Worm (Caenorhabditis elegans) whole organism, L1 larva: ENCODE results near the gene hcp-3.
A peak's percentile ranks its signal among the peaks of the same experiment; 100 is the strongest.

Experiments used
- C16A3.4 ChIP-seq: fragments of 150-350 bp; optimal IDR thresholded peaks from 2 replicates; lab custom pipeline; 2014; ENCODE audit warnings: missing biosample characterization, missing genetic modification characterization
- C34B4.2 ChIP-seq: sonication (generic microtip); optimal IDR thresholded peaks from 2 replicates; lab custom pipeline; 2017; ENCODE audit warnings: mild to moderate bottlenecking, missing genetic modification characterization, missing compliant biosample characterization
- F16B12.6 ChIP-seq: fragments of 150-350 bp; optimal IDR thresholded peaks from 2 replicates; lab custom pipeline; 2014; ENCODE audit warnings: missing biosample characterization, missing genetic modification characterization
- Y116A8C.19 ChIP-seq: sonication (generic microtip); optimal IDR thresholded peaks from 2 replicates; lab custom pipeline; 2016; ENCODE audit warnings: missing compliant biosample characterization, missing genetic modification characterization, borderline replicate concordance
- aha-1 ChIP-seq: fragments of 150-350 bp; optimal IDR thresholded peaks from 2 replicates; lab custom pipeline; 2014; ENCODE audit warnings: missing biosample characterization, missing genetic modification characterization
- aly-2 ChIP-seq: fragments of 150-350 bp; optimal IDR thresholded peaks from 2 replicates; lab custom pipeline; 2014; ENCODE audit warnings: missing biosample characterization, missing genetic modification characterization
- ama-1 ChIP-seq: fragments of 150-350 bp; optimal IDR thresholded peaks from 2 replicates; lab custom pipeline; 2014
- blmp-1 ChIP-seq: fragments of 150-350 bp; optimal IDR thresholded peaks from 2 replicates; lab custom pipeline; 2014; ENCODE audit warnings: missing biosample characterization, missing genetic modification characterization
- ceh-82 ChIP-seq, 3 experiments: fragments of 150-350 bp in 1 of 3; sonication (generic microtip) in 2 of 3; optimal IDR thresholded peaks; 2 replicates each; lab custom pipeline; 2014 to 2017; ENCODE audit warnings: missing biosample characterization in 3 of 3, missing genetic modification characterization in 3 of 3
- ceh-88 ChIP-seq: fragments of 200-800 bp; sonication (Bioruptor generic); IDR thresholded peaks from 2 replicates; pipeline ENCODE4 v1.3.6; 2022; ENCODE audit warnings: missing genetic modification characterization, missing compliant biosample characterization
- ceh-90 ChIP-seq: sonication (generic microtip); optimal IDR thresholded peaks from 2 replicates; lab custom pipeline; 2016; ENCODE audit warnings: missing genetic modification characterization, missing compliant biosample characterization
- dpl-1 ChIP-seq, 3 experiments: fragments of 150-350 bp in 2 of 3; sonication (generic microtip) in 1 of 3; optimal IDR thresholded peaks; 2 replicates each; lab custom pipeline; 2014 to 2017; ENCODE audit warnings: missing biosample characterization in 3 of 3, missing genetic modification characterization in 3 of 3, missing genetic modification reagents in 3 of 3
- efl-1 ChIP-seq, 4 experiments: fragments of 150-350 bp; optimal IDR thresholded peaks in 3 of 4; peaks in 1 of 4; 1 replicate in 1 of 4; 2 replicates in 3 of 4; lab custom pipeline; 2014; ENCODE audit warnings: missing biosample characterization in 2 of 4, missing genetic modification characterization in 2 of 4, missing genetic modification reagents in 2 of 4
- egl-27 ChIP-seq, 2 experiments: fragments of 150-350 bp in 1 of 2; sonication (generic microtip); optimal IDR thresholded peaks; 3 replicates each; lab custom pipeline; 2017 to 2018; ENCODE audit warnings: missing biosample characterization in 2 of 2, missing genetic modification characterization in 2 of 2, missing genetic modification reagents in 2 of 2
- elt-2 ChIP-seq: sonication (generic microtip); optimal IDR thresholded peaks from 2 replicates; lab custom pipeline; 2016; ENCODE audit warnings: missing genetic modification characterization, mild to moderate bottlenecking, inconsistent platforms, missing compliant biosample characterization, missing genetic modification reagents
- elt-3 ChIP-seq, 6 experiments: fragments of 150-350 bp in 1 of 6; sonication (generic microtip); optimal IDR thresholded peaks; 2 replicates each; lab custom pipeline; 2017 to 2018; ENCODE audit warnings: missing biosample characterization in 6 of 6, missing genetic modification characterization in 6 of 6, inconsistent platforms in 1 of 6
- fkh-8 ChIP-seq: sonication (generic microtip); optimal IDR thresholded peaks from 2 replicates; lab custom pipeline; 2016; ENCODE audit warnings: mild to moderate bottlenecking, missing genetic modification characterization, missing compliant biosample characterization
- fos-1 ChIP-seq: fragments of 150-350 bp; optimal IDR thresholded peaks from 2 replicates; lab custom pipeline; 2014; ENCODE audit warnings: missing biosample characterization, missing genetic modification characterization
- hlh-17 ChIP-seq: fragments of 200-800 bp; sonication (Bioruptor generic); optimal IDR thresholded peaks from 2 replicates; lab custom pipeline; 2018; ENCODE audit warnings: missing genetic modification characterization, mild to moderate bottlenecking, missing compliant biosample characterization, moderate library complexity, borderline replicate concordance
- hlh-4 ChIP-seq: sonication (generic microtip); optimal IDR thresholded peaks from 2 replicates; lab custom pipeline; 2016; ENCODE audit warnings: mild to moderate bottlenecking, missing genetic modification characterization, missing compliant biosample characterization
- hpl-2 ChIP-seq: fragments of 150-350 bp; optimal IDR thresholded peaks from 2 replicates; lab custom pipeline; 2014; ENCODE audit warnings: missing biosample characterization, missing genetic modification reagents, missing genetic modification characterization
- irx-1 ChIP-seq: sonication (generic microtip); optimal IDR thresholded peaks from 2 replicates; lab custom pipeline; 2016; ENCODE audit warnings: missing genetic modification characterization, missing compliant biosample characterization
- isw-1 ChIP-seq: fragments of 200-800 bp; sonication (Bioruptor generic); IDR thresholded peaks from 2 replicates; pipeline ENCODE4 v1.3.6; 2022; ENCODE audit warnings: missing genetic modification characterization, missing compliant biosample characterization
- lin-13 ChIP-seq: fragments of 150-350 bp; optimal IDR thresholded peaks from 2 replicates; lab custom pipeline; 2014; ENCODE audit warnings: missing biosample characterization, missing genetic modification reagents, missing genetic modification characterization
- lin-14 ChIP-seq: fragments of 200-800 bp; sonication (Bioruptor generic); optimal IDR thresholded peaks from 2 replicates; lab custom pipeline; 2018; ENCODE audit warnings: mild to moderate bottlenecking, missing genetic modification characterization, moderate library complexity, missing compliant biosample characterization
- lin-15B ChIP-seq: fragments of 150-350 bp; sonication (generic microtip); optimal IDR thresholded peaks from 3 replicates; lab custom pipeline; 2014; ENCODE audit warnings: missing biosample characterization, missing genetic modification characterization
- lin-35 ChIP-seq, 2 experiments: fragments of 150-350 bp; optimal IDR thresholded peaks; 2 replicates each; lab custom pipeline; 2014; ENCODE audit warnings: missing biosample characterization in 2 of 2, missing genetic modification characterization in 2 of 2, missing genetic modification reagents in 2 of 2
- lsy-2 ChIP-seq, 2 experiments: fragments of 150-350 bp; optimal IDR thresholded peaks; 2 replicates each; lab custom pipeline; 2014; ENCODE audit warnings: missing biosample characterization in 2 of 2, missing genetic modification characterization in 2 of 2
- mep-1 ChIP-seq: fragments of 150-350 bp; optimal IDR thresholded peaks from 2 replicates; lab custom pipeline; 2014; ENCODE audit warnings: missing biosample characterization, missing genetic modification characterization
- nhr-11 ChIP-seq: fragments of 150-350 bp; optimal IDR thresholded peaks from 2 replicates; lab custom pipeline; 2014; ENCODE audit warnings: missing biosample characterization, missing genetic modification characterization
- nhr-20 ChIP-seq: sonication (generic microtip); optimal IDR thresholded peaks from 2 replicates; lab custom pipeline; 2016; ENCODE audit warnings: mild to moderate bottlenecking, missing genetic modification characterization, missing compliant biosample characterization
- nhr-28 ChIP-seq: fragments of 150-350 bp; optimal IDR thresholded peaks from 2 replicates; lab custom pipeline; 2014; ENCODE audit warnings: missing biosample characterization, missing genetic modification characterization
- nhr-47 ChIP-seq: sonication (generic microtip); optimal IDR thresholded peaks from 2 replicates; lab custom pipeline; 2016; ENCODE audit warnings: mild to moderate bottlenecking, missing genetic modification characterization, moderate library complexity, missing compliant biosample characterization
- nhr-71 ChIP-seq: sonication (generic microtip); optimal IDR thresholded peaks from 2 replicates; lab custom pipeline; 2016; ENCODE audit warnings: mild to moderate bottlenecking, missing genetic modification characterization, moderate library complexity, missing compliant biosample characterization
- nhr-76 ChIP-seq: sonication (generic microtip); optimal IDR thresholded peaks from 2 replicates; lab custom pipeline; 2017; ENCODE audit warnings: missing biosample characterization, missing genetic modification characterization
- nhr-85 ChIP-seq: sonication (generic microtip); peaks from one replicate; lab custom pipeline; 2016; ENCODE audit warnings: missing genetic modification characterization, inconsistent platforms, missing compliant biosample characterization
- pqm-1 ChIP-seq: sonication (generic microtip); optimal IDR thresholded peaks from 3 replicates; lab custom pipeline; 2017; ENCODE audit warnings: missing biosample characterization, missing genetic modification characterization
- rnt-1 ChIP-seq: sonication (generic microtip); optimal IDR thresholded peaks from 2 replicates; lab custom pipeline; 2016; ENCODE audit warnings: mild to moderate bottlenecking, missing genetic modification characterization, moderate library complexity, missing compliant biosample characterization
- skn-1 ChIP-seq: fragments of 150-350 bp; optimal IDR thresholded peaks from 2 replicates; lab custom pipeline; 2014; ENCODE audit warnings: missing biosample characterization, missing genetic modification characterization
- snpc-4 ChIP-seq: fragments of 150-350 bp; optimal IDR thresholded peaks from 2 replicates; lab custom pipeline; 2014; ENCODE audit warnings: missing biosample characterization, missing genetic modification characterization
- sox-4 ChIP-seq: sonication (generic microtip); optimal IDR thresholded peaks from 2 replicates; lab custom pipeline; 2016; ENCODE audit warnings: missing genetic modification characterization, missing compliant biosample characterization
- swsn-7 ChIP-seq: sonication (generic microtip); optimal IDR thresholded peaks from 2 replicates; lab custom pipeline; 2016; ENCODE audit warnings: missing genetic modification characterization, missing compliant biosample characterization
- tbx-2 ChIP-seq: sonication (generic microtip); optimal IDR thresholded peaks from 2 replicates; lab custom pipeline; 2016; ENCODE audit warnings: missing genetic modification characterization, missing compliant biosample characterization
- tlp-1 ChIP-seq: fragments of 150-350 bp; optimal IDR thresholded peaks from 2 replicates; lab custom pipeline; 2014; ENCODE audit warnings: missing biosample characterization, missing genetic modification characterization
- unc-130 ChIP-seq: fragments of 150-350 bp; optimal IDR thresholded peaks from 2 replicates; lab custom pipeline; 2017; ENCODE audit warnings: missing biosample characterization, missing genetic modification characterization, inconsistent platforms
- unc-30 ChIP-seq: sonication (generic microtip); optimal IDR thresholded peaks from 2 replicates; lab custom pipeline; 2017; ENCODE audit warnings: missing biosample characterization, missing genetic modification characterization
- unc-86 ChIP-seq: sonication (generic microtip); optimal IDR thresholded peaks from 2 replicates; lab custom pipeline; 2016; ENCODE audit warnings: missing genetic modification characterization, missing compliant biosample characterization
- unc-98 ChIP-seq: fragments of 200-800 bp; sonication (Bioruptor generic); IDR thresholded peaks from 2 replicates; pipeline ENCODE4 v1.3.6; 2022; ENCODE audit warnings: missing genetic modification characterization, missing compliant biosample characterization
- xbp-1 ChIP-seq: sonication (generic microtip); optimal IDR thresholded peaks from 2 replicates; lab custom pipeline; 2016; ENCODE audit warnings: missing genetic modification characterization, missing compliant biosample characterization
- zag-1 ChIP-seq: fragments of 150-350 bp; optimal IDR thresholded peaks from 2 replicates; lab custom pipeline; 2014; ENCODE audit warnings: missing biosample characterization, missing genetic modification characterization
- zip-4 ChIP-seq: fragments of 200-800 bp; sonication (Bioruptor generic); optimal IDR thresholded peaks from 2 replicates; lab custom pipeline; 2018; ENCODE audit warnings: mild to moderate bottlenecking, missing genetic modification characterization, moderate library complexity, missing compliant biosample characterization

The hcp-3 gene

ce11 chrIII:9580039-9580891, 36.0 kb downstream of the hcp-3 start, which contains the start of gene ced-7:
ced-7 (minus strand) TSS chrIII:9580089.
- TF ChIP-seq efl-1 (optimal IDR thresholded peaks at IDR 0.05; lab: Kevin White, UChicago), result peak; percentile 30 to 39
- TF ChIP-seq efl-1 (GFP tag; optimal IDR thresholded peaks at IDR 0.05 in 1 of 2; lab: Kevin White, UChicago), result peak; percentile 49 to 92
- no peak for TF ChIP-seq irx-1 (tag; lab: Kevin White, UChicago)
- TF ChIP-seq mep-1 (tag; lab: Kevin White, UChicago), result no peak
- no peak for TF ChIP-seq elt-3 (tag; optimal IDR thresholded peaks at IDR 0.05; lab: Kevin White, UChicago)
- TF ChIP-seq skn-1 (tag; lab: Kevin White, UChicago), result no peak
- no peak for TF ChIP-seq tlp-1 (tag; lab: Kevin White, UChicago)
- peak; percentile 9 for TF ChIP-seq nhr-20 (tag; lab: Kevin White, UChicago)
- TF ChIP-seq ama-1, result no peak
- no peak for TF ChIP-seq swsn-7 (tag; lab: Kevin White, UChicago)
- no peak for TF ChIP-seq zip-4 (GFP tag; lab: Kevin White, UChicago)
- no peak for TF ChIP-seq pqm-1
- TF ChIP-seq nhr-76 (tag; lab: Kevin White, UChicago), result no peak
- TF ChIP-seq fkh-8, result peak; percentile 75
- peak; percentile 8 for TF ChIP-seq F16B12.6 (tag; lab: Kevin White, UChicago)
- no peak for TF ChIP-seq unc-30
- no peak for TF ChIP-seq lin-13
- TF ChIP-seq zag-1, result no peak
- peak; percentile 11 for TF ChIP-seq nhr-47
- TF ChIP-seq nhr-28 (tag; lab: Kevin White, UChicago), result no peak
- peak; percentile 74 for TF ChIP-seq lin-14 (GFP tag; lab: Kevin White, UChicago)
- TF ChIP-seq ceh-88 (GFP tag; lab: Robert Waterston, UW), result no peak
- TF ChIP-seq hpl-2 (GFP tag; lab: Kevin White, UChicago), result no peak
- TF ChIP-seq nhr-85 (tag; lab: Kevin White, UChicago), result peak; percentile 14
- peak; percentile 22 for TF ChIP-seq unc-86 (tag; lab: Kevin White, UChicago)
- TF ChIP-seq lin-35 (GFP tag; optimal IDR thresholded peaks at IDR 0.05; lab: Kevin White, UChicago), result peak; percentile 15 to 37
- peak; percentile 42 for TF ChIP-seq C16A3.4 (tag; lab: Kevin White, UChicago)
- TF ChIP-seq C34B4.2 (tag; lab: Kevin White, UChicago), result no peak
- no peak for TF ChIP-seq unc-130 (tag; lab: Kevin White, UChicago)
- TF ChIP-seq nhr-71, result peak; percentile 46
- no peak for TF ChIP-seq fos-1 (tag; lab: Kevin White, UChicago)
- no peak for TF ChIP-seq isw-1
- no peak for TF ChIP-seq ceh-82 (tag; optimal IDR thresholded peaks at IDR 0.05; lab: Kevin White, UChicago)
- no peak for TF ChIP-seq aly-2 (tag; lab: Kevin White, UChicago)
- no peak for TF ChIP-seq egl-27 (tag; optimal IDR thresholded peaks at IDR 0.05; lab: Kevin White, UChicago)
- peak; percentile 26 to 52 for TF ChIP-seq lsy-2 (tag; optimal IDR thresholded peaks at IDR 0.05; lab: Kevin White, UChicago)
- peak in 2 of 3 experiments; percentile 4 to 52 for TF ChIP-seq dpl-1 (GFP tag; optimal IDR thresholded peaks at IDR 0.05; lab: Kevin White, UChicago)
- TF ChIP-seq blmp-1 (tag; lab: Kevin White, UChicago), result peak; percentile 57

ce11 chrIII:9570869-9571268, 45.4 kb downstream of the hcp-3 start:
- TF ChIP-seq lin-35 (GFP tag; optimal IDR thresholded peaks at IDR 0.05; lab: Kevin White, UChicago) (peak; percentile 59 to 81), snpc-4 (tag; lab: Kevin White, UChicago) (no peak), nhr-71 (no peak), Y116A8C.19 (tag; lab: Kevin White, UChicago) (no peak), lin-15B (peak; percentile 9), nhr-11 (tag; lab: Kevin White, UChicago) (no peak), sox-4 (tag; lab: Kevin White, UChicago) (no peak), hlh-17 (GFP tag; lab: Kevin White, UChicago) (no peak), dpl-1 (GFP tag; optimal IDR thresholded peaks at IDR 0.05; lab: Kevin White, UChicago) (peak; percentile 66 to 77 (median 75)), ceh-82 (tag; optimal IDR thresholded peaks at IDR 0.05; lab: Kevin White, UChicago) (no peak), xbp-1 (peak; percentile 78), elt-2 (tag; lab: Kevin White, UChicago) (no peak), rnt-1 (tag; lab: Kevin White, UChicago) (no peak), hlh-4 (tag; lab: Kevin White, UChicago) (no peak), fos-1 (tag; lab: Kevin White, UChicago) (no peak), C34B4.2 (tag; lab: Kevin White, UChicago) (no peak), unc-98 (GFP tag; lab: Robert Waterston, UW) (no peak), tbx-2 (tag; lab: Kevin White, UChicago) (peak; percentile 3), skn-1 (tag; lab: Kevin White, UChicago) (no peak), lin-14 (GFP tag; lab: Kevin White, UChicago) (no peak), aha-1 (no peak), ceh-90 (no peak)
